ENCODE assay signal across 5 fruit fly cellular contexts in genomic region chr3R:9502416-9502763, dm6.
TF ChIP-seq lines count a peak whose summit lies in the region.

RhoL (minus strand) TSS chr3R:9502581.

- no peak for TF ChIP-seq CTCF in whole organism, embryonic (GFP tag; optimal IDR thresholded peaks at IDR 0.05; lab: Kevin White, UChicago)

TF ChIP-seq in whole organism, adult, 20 proteins besides CTCF, POLR2A, EP300 and RAD21:
- TF ChIP-seq CG7045 (GFP tag; optimal IDR thresholded peaks at IDR 0.05; lab: Kevin White, UChicago): no peak
- TF ChIP-seq CG11617 (GFP tag; optimal IDR thresholded peaks at IDR 0.05; lab: Kevin White, UChicago): peak; percentile 8
- peak; percentile 47 for TF ChIP-seq tj (GFP tag; optimal IDR thresholded peaks at IDR 0.05; lab: Kevin White, UChicago)
- TF ChIP-seq CG33017 (tag; optimal IDR thresholded peaks at IDR 0.05; lab: Kevin White, UChicago): peak; percentile 54
- no peak for TF ChIP-seq Clk (GFP tag; optimal IDR thresholded peaks at IDR 0.05; lab: Kevin White, UChicago)
- TF ChIP-seq cic (GFP tag; optimal IDR thresholded peaks at IDR 0.05; lab: Kevin White, UChicago): peak; percentile 82
- TF ChIP-seq CG1620 (GFP tag; optimal IDR thresholded peaks at IDR 0.05; lab: Kevin White, UChicago): no peak
- TF ChIP-seq CG12768 (GFP tag; optimal IDR thresholded peaks at IDR 0.05; lab: Kevin White, UChicago): peak; percentile 79
- TF ChIP-seq bab1 (GFP tag; optimal IDR thresholded peaks at IDR 0.05; lab: Kevin White, UChicago): peak; percentile 67
- peak; percentile 81 for TF ChIP-seq Mnt (GFP tag; optimal IDR thresholded peaks at IDR 0.05; lab: Kevin White, UChicago)
- TF ChIP-seq CG14711 (tag; optimal IDR thresholded peaks at IDR 0.05; lab: Kevin White, UChicago): peak; percentile 7
TF ChIP-seq in whole organism, adult: peak in this region for 8.

TF ChIP-seq in whole organism, embryonic, 481 proteins besides CTCF, POLR2A, EP300 and RAD21 (continues in another document):
- TF ChIP-seq BtbVII (GFP tag; optimal IDR thresholded peaks at IDR 0.05; lab: Kevin White, UChicago) (no peak), CG13624 (GFP tag; optimal IDR thresholded peaks at IDR 0.05; lab: Kevin White, UChicago) (peak; percentile 54), gsb (GFP tag; IDR thresholded peaks at IDR 0.05; lab: Robert Waterston, UW) (no peak), Optix (GFP tag; IDR thresholded peaks at IDR 0.05; lab: Robert Waterston, UW) (no peak), Deaf1 (tag; optimal IDR thresholded peaks at IDR 0.05; lab: Kevin White, UChicago) (peak; percentile 95), CG1792 (GFP tag; optimal IDR thresholded peaks at IDR 0.05; lab: Kevin White, UChicago) (no peak), shn (GFP tag; optimal IDR thresholded peaks at IDR 0.05; lab: Kevin White, UChicago) (no peak), Stat92E (GFP tag; optimal IDR thresholded peaks at IDR 0.05; lab: Kevin White, UChicago) (peak in 1 of 3 experiments; percentile 49), CG10366 (GFP tag; IDR thresholded peaks at IDR 0.05; lab: Robert Waterston, UW) (no peak), CG4424 (GFP tag; optimal IDR thresholded peaks at IDR 0.05; lab: Kevin White, UChicago) (no peak), pita (GFP tag; optimal IDR thresholded peaks at IDR 0.05; lab: Kevin White, UChicago) (no peak), nerfin-2 (GFP tag; IDR thresholded peaks at IDR 0.05; lab: Robert Waterston, UW; ENCODE audit: partially characterized antibody) (no peak), C15 (GFP tag; IDR thresholded peaks at IDR 0.05; lab: Robert Waterston, UW) (no peak), MTF-1 (GFP tag; optimal IDR thresholded peaks at IDR 0.05; lab: Kevin White, UChicago; ENCODE audit: borderline replicate concordance) (no peak), E2f2 (GFP tag; IDR thresholded peaks at IDR 0.05; lab: Robert Waterston, UW) (no peak), B-H2 (GFP tag; optimal IDR thresholded peaks at IDR 0.05; lab: Kevin White, UChicago) (peak; percentile 47), twi (tag; optimal IDR thresholded peaks at IDR 0.05; lab: Kevin White, UChicago) (no peak), fu2 (GFP tag; optimal IDR thresholded peaks at IDR 0.05; lab: Kevin White, UChicago) (no peak), Opbp (GFP tag; IDR thresholded peaks at IDR 0.05; lab: Robert Waterston, UW; ENCODE audit: partially characterized antibody) (peak; percentile 30; the same call in 1 of the 3 replicates)

TF ChIP-seq in whole organism, prepupa, 60 proteins besides CTCF, POLR2A, EP300 and RAD21 (continues in another document):
- TF ChIP-seq CG1621 (tag; optimal IDR thresholded peaks at IDR 0.05; lab: Kevin White, UChicago) (peak; percentile 25), net (GFP tag; optimal IDR thresholded peaks at IDR 0.05; lab: Kevin White, UChicago) (peak; percentile 59), Hr39 (GFP tag; optimal IDR thresholded peaks at IDR 0.05; lab: Kevin White, UChicago) (no peak), topi (GFP tag; optimal IDR thresholded peaks at IDR 0.05; lab: Kevin White, UChicago) (no peak), Smox (GFP tag; optimal IDR thresholded peaks at IDR 0.05; lab: Kevin White, UChicago) (no peak), CG8632 (GFP tag; optimal IDR thresholded peaks at IDR 0.05; lab: Kevin White, UChicago) (no peak), CG11902 (GFP tag; optimal IDR thresholded peaks at IDR 0.05; lab: Kevin White, UChicago) (no peak), esn (GFP tag; optimal IDR thresholded peaks at IDR 0.05; lab: Kevin White, UChicago) (peak; percentile 47), Eip93F (GFP tag; optimal IDR thresholded peaks at IDR 0.05; lab: Kevin White, UChicago) (peak; percentile 29), Sox15 (GFP tag; optimal IDR thresholded peaks at IDR 0.05; lab: Kevin White, UChicago) (no peak), svp (GFP tag; lab: Kevin White, UChicago) (no peak), acj6 (GFP tag; optimal IDR thresholded peaks at IDR 0.05; lab: Kevin White, UChicago) (no peak), CG6808 (GFP tag; optimal IDR thresholded peaks at IDR 0.05; lab: Kevin White, UChicago) (no peak), CG10631 (GFP tag; optimal IDR thresholded peaks at IDR 0.05; lab: Kevin White, UChicago) (no peak), pdm3 (GFP tag; optimal IDR thresholded peaks at IDR 0.05; lab: Kevin White, UChicago) (no peak), CG8319 (GFP tag; optimal IDR thresholded peaks at IDR 0.05; lab: Kevin White, UChicago) (no peak), CG9139 (GFP tag; optimal IDR thresholded peaks at IDR 0.05; lab: Kevin White, UChicago) (no peak), Hr4 (GFP tag; optimal IDR thresholded peaks at IDR 0.05; lab: Kevin White, UChicago) (no peak), dac (GFP tag; optimal IDR thresholded peaks at IDR 0.05; lab: Kevin White, UChicago) (no peak), CG7368 (GFP tag; optimal IDR thresholded peaks at IDR 0.05; lab: Kevin White, UChicago) (peak; percentile 6), ss (GFP tag; optimal IDR thresholded peaks at IDR 0.05; lab: Kevin White, UChicago) (peak; percentile 21 to 40), Eip75B (GFP tag; optimal IDR thresholded peaks at IDR 0.05; lab: Kevin White, UChicago) (peak; percentile 40), achi (GFP tag; optimal IDR thresholded peaks at IDR 0.05; lab: Kevin White, UChicago) (no peak)

TF ChIP-seq in whole organism, pupa, 21 proteins besides CTCF, POLR2A, EP300 and RAD21:
- TF ChIP-seq CG4496 (GFP tag; IDR thresholded peaks at IDR 0.05; lab: Robert Waterston, UW) (peak; percentile 69), Pif1A (GFP tag; optimal IDR thresholded peaks at IDR 0.05; lab: Kevin White, UChicago) (no peak), CG12605 (GFP tag; IDR thresholded peaks at IDR 0.05; lab: Robert Waterston, UW) (peak; percentile 83), fd96Ca (GFP tag; IDR thresholded peaks at IDR 0.05; lab: Robert Waterston, UW) (no peak), gl (tag; optimal IDR thresholded peaks at IDR 0.05; lab: Kevin White, UChicago) (no peak), Snoo (tag; optimal IDR thresholded peaks at IDR 0.05; lab: Kevin White, UChicago) (no peak), CG32121 (GFP tag; IDR thresholded peaks at IDR 0.05; lab: Robert Waterston, UW) (peak; percentile 44), Ets98B (GFP tag; IDR thresholded peaks at IDR 0.05; lab: Robert Waterston, UW) (peak; percentile 73; the same call in 1 of the 2 replicates), CG15710 (tag; optimal IDR thresholded peaks at IDR 0.05; lab: Kevin White, UChicago) (peak; percentile 2), EcR (GFP tag; optimal IDR thresholded peaks at IDR 0.05; lab: Kevin White, UChicago) (peak; percentile 65), CG9948 (tag; optimal IDR thresholded peaks at IDR 0.05; lab: Kevin White, UChicago) (no peak), CG13204 (GFP tag; optimal IDR thresholded peaks at IDR 0.05; lab: Kevin White, UChicago) (no peak), CG10348 (GFP tag; IDR thresholded peaks at IDR 0.05; lab: Robert Waterston, UW) (no peak), CG8301 (tag; optimal IDR thresholded peaks at IDR 0.05; lab: Kevin White, UChicago) (no peak), CG14655 (GFP tag; optimal IDR thresholded peaks at IDR 0.05; lab: Kevin White, UChicago) (no peak), D1 (tag; optimal IDR thresholded peaks at IDR 0.05; lab: Kevin White, UChicago) (no peak), CG17806 (tag; optimal IDR thresholded peaks at IDR 0.05; lab: Kevin White, UChicago) (no peak), CG34367 (tag; optimal IDR thresholded peaks at IDR 0.05; lab: Kevin White, UChicago) (peak; percentile 2), Pif1B (GFP tag; optimal IDR thresholded peaks at IDR 0.05; lab: Kevin White, UChicago) (peak; percentile 27), rn (GFP tag; IDR thresholded peaks at IDR 0.05; lab: Robert Waterston, UW) (no peak), CG8159 (tag; optimal IDR thresholded peaks at IDR 0.05; lab: Kevin White, UChicago) (no peak)

TF ChIP-seq in whole organism, wandering third instar larva, 38 proteins besides CTCF, POLR2A, EP300 and RAD21:
- TF ChIP-seq jim (GFP tag; optimal IDR thresholded peaks at IDR 0.05; lab: Kevin White, UChicago) (peak; percentile 61), tai (GFP tag; optimal IDR thresholded peaks at IDR 0.05; lab: Kevin White, UChicago) (peak; percentile 8), Jra (GFP tag; optimal IDR thresholded peaks at IDR 0.05; lab: Kevin White, UChicago) (peak; percentile 59), foxo (GFP tag; optimal IDR thresholded peaks at IDR 0.05; lab: Kevin White, UChicago) (peak in 1 of 2 experiments; percentile 3), Rel (GFP tag; optimal IDR thresholded peaks at IDR 0.05; lab: Kevin White, UChicago) (peak; percentile 56), Rel (tag; optimal IDR thresholded peaks at IDR 0.05; lab: Kevin White, UChicago) (peak; percentile 66), br (GFP tag; optimal IDR thresholded peaks at IDR 0.05; lab: Kevin White, UChicago) (peak; percentile 48), rgr (GFP tag; optimal IDR thresholded peaks at IDR 0.05; lab: Kevin White, UChicago) (peak; percentile 37), OdsH (GFP tag; optimal IDR thresholded peaks at IDR 0.05; lab: Kevin White, UChicago) (peak; percentile 49), Dif (GFP tag; optimal IDR thresholded peaks at IDR 0.05; lab: Kevin White, UChicago; ENCODE audit: partially characterized antibody) (peak; percentile 91), dl (GFP tag; optimal IDR thresholded peaks at IDR 0.05; lab: Kevin White, UChicago; ENCODE audit: insufficient read depth in 1 of 2, partially characterized antibody in 2 of 2) (peak; percentile 82 to 89), Sp1 (GFP tag; optimal IDR thresholded peaks at IDR 0.05; lab: Kevin White, UChicago) (peak; percentile 58), fru (GFP tag; optimal IDR thresholded peaks at IDR 0.05; lab: Kevin White, UChicago) (no peak), Vsx2 (GFP tag; optimal IDR thresholded peaks at IDR 0.05; lab: Kevin White, UChicago; ENCODE audit: partially characterized antibody) (peak; percentile 49), Abd-B (GFP tag; optimal IDR thresholded peaks at IDR 0.05; lab: Kevin White, UChicago) (no peak), Hnf4 (GFP tag; optimal IDR thresholded peaks at IDR 0.05; lab: Kevin White, UChicago) (peak; percentile 54), Hr78 (GFP tag; optimal IDR thresholded peaks at IDR 0.05; lab: Kevin White, UChicago) (no peak), Hr83 (GFP tag; optimal IDR thresholded peaks at IDR 0.05; lab: Kevin White, UChicago; ENCODE audit: poor library complexity, severe bottlenecking) (peak; percentile 84), h (GFP tag; optimal IDR thresholded peaks at IDR 0.05; lab: Kevin White, UChicago) (peak; percentile 76), N (GFP tag; optimal IDR thresholded peaks at IDR 0.05; lab: Kevin White, UChicago) (no peak)
